Fruit fly (Drosophila melanogaster): Measurements from ENCODE around the gene CG45116.

The CG45116 gene

DNA sequence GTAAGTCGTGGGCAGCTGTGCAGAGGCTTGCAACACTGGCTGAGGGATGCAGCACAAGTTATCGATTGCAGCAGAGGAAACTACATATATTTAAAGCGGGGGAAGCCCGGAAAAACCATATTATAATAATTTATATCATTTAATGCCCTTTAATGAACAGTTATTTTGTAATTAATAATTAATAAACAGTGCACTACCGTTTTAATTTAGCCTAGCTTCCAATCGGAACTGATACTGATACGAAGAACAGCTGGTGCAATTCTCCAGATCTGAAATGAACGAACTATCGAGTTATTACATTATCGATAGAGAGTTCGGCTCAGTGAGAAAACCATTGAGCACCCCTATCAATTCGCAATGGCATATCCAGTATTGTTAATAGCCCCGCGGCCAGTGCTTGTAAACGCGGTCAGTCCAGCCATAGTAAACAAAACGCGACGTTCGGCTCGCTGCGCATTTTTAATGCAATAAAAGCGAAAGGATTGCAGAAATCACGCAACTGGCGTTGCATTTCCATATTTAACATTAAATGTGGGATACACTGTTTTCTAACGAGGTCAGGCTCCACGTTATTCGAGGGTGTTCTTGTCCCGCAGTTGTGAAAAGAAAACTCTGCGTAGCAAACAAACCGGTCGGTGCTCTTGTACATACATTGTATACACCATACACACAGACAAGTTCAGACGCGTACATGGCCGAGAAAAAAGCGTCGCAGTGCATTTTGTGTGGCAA lies 42.3 kb downstream of the CG45116 start, which contains the start of gene CG7369 (continued):
- TF ChIP-seq slp2 (GFP tag; optimal IDR thresholded peaks at IDR 0.05) (peak; percentile 37), CG16813 (GFP tag; IDR thresholded peaks at IDR 0.05; ENCODE audit: partially characterized antibody) (peak; percentile 76), amos (GFP tag; IDR thresholded peaks at IDR 0.05; ENCODE audit: partially characterized antibody) (peak; percentile 63), disco-r (GFP tag; optimal IDR thresholded peaks at IDR 0.05) (no peak), CG6791 (GFP tag; IDR thresholded peaks at IDR 0.05; ENCODE audit: partially characterized antibody) (peak; percentile 57; the same call in 2 of the 3 replicates), sqz (GFP tag; optimal IDR thresholded peaks at IDR 0.05) (no peak), mirr (GFP tag; optimal IDR thresholded peaks at IDR 0.05) (peak; percentile 61), HHEX (GFP tag; optimal IDR thresholded peaks at IDR 0.05) (peak; percentile 80), CG3726 (GFP tag; IDR thresholded peaks at IDR 0.05) (no peak), Aef1 (GFP tag; IDR thresholded peaks at IDR 0.05) (peak; percentile 78), cas (GFP tag; IDR thresholded peaks at IDR 0.05) (peak; percentile 47), CG30431 (GFP tag; optimal IDR thresholded peaks at IDR 0.05) (peak; percentile 67), NFAT (GFP tag; IDR thresholded peaks at IDR 0.05) (peak; percentile 85), trem (tag; optimal IDR thresholded peaks at IDR 0.05) (peak; percentile 60), CG31441 (GFP tag; IDR thresholded peaks at IDR 0.05) (peak; percentile 78), eve (GFP tag; optimal IDR thresholded peaks at IDR 0.05) (no peak), CG9817 (tag; optimal IDR thresholded peaks at IDR 0.05) (peak; percentile 86), run (tag; optimal IDR thresholded peaks at IDR 0.05) (peak; percentile 28), chn (GFP tag; optimal IDR thresholded peaks at IDR 0.05) (peak; percentile 81), wor (GFP tag; IDR thresholded peaks at IDR 0.05) (peak; percentile 63), CG8924 (tag; optimal IDR thresholded peaks at IDR 0.05) (peak; percentile 86), mld (GFP tag; IDR thresholded peaks at IDR 0.05; ENCODE audit: partially characterized antibody) (peak; percentile 51; the same call in 1 of the 3 replicates), lilli (GFP tag; optimal IDR thresholded peaks at IDR 0.05) (peak; percentile 92), CG17802 (tag; optimal IDR thresholded peaks at IDR 0.05) (peak; percentile 21), Mes4 (GFP tag; optimal IDR thresholded peaks at IDR 0.05) (no peak), stc (GFP tag; IDR thresholded peaks at IDR 0.05) (no peak; the same call in 1 of the 2 replicates), Doc3 (GFP tag; IDR thresholded peaks at IDR 0.05; ENCODE audit: partially characterized antibody) (peak; percentile 86), dan (GFP tag; IDR thresholded peaks at IDR 0.05) (no peak), CG34376 (GFP tag; optimal IDR thresholded peaks at IDR 0.05) (peak; percentile 83), zf30C (GFP tag; optimal IDR thresholded peaks at IDR 0.05) (no peak), Fer2 (tag; optimal IDR thresholded peaks at IDR 0.05) (peak; percentile 70), CG2875 (GFP tag; optimal IDR thresholded peaks at IDR 0.05) (peak; percentile 69), BEAF-32 (GFP tag; optimal IDR thresholded peaks at IDR 0.05) (peak; percentile 91), toy (GFP tag; IDR thresholded peaks at IDR 0.05) (peak; percentile 51; the same call in 1 of the 2 replicates), vnd (GFP tag; IDR thresholded peaks at IDR 0.05; ENCODE audit: partially characterized antibody) (peak; percentile 69; the same call in 2 of the 3 replicates), nmo (GFP tag; optimal IDR thresholded peaks at IDR 0.05) (peak; percentile 89), Dip2 (GFP tag; IDR thresholded peaks at IDR 0.05) (no peak), pnt (GFP tag; optimal IDR thresholded peaks at IDR 0.05) (peak; percentile 65), CG7357 (GFP tag; IDR thresholded peaks at IDR 0.05) (peak; percentile 72; the same call in 2 of the 3 replicates), CrebB (tag; optimal IDR thresholded peaks at IDR 0.05) (peak; percentile 1), Dad (GFP tag; optimal IDR thresholded peaks at IDR 0.05) (peak; percentile 80), CG15011 (GFP tag; optimal IDR thresholded peaks at IDR 0.05) (peak; percentile 80), Dbx (GFP tag; IDR thresholded peaks at IDR 0.05) (peak; percentile 89), Meics (GFP tag; optimal IDR thresholded peaks at IDR 0.05) (peak; percentile 84), CG32532 (GFP tag; IDR thresholded peaks at IDR 0.05) (peak; percentile 83), repo (GFP tag; optimal IDR thresholded peaks at IDR 0.05) (peak; percentile 60), chinmo (GFP tag; IDR thresholded peaks at IDR 0.05; ENCODE audit: partially characterized antibody) (peak; percentile 53; the same call in 1 of the 4 replicates), lov (optimal IDR thresholded peaks at IDR 0.05) (no peak), lov (GFP tag; IDR thresholded peaks at IDR 0.05) (no peak)
